Fruit fly (Drosophila melanogaster): Measurements from ENCODE around the gene ss.

ss gene

DNA sequence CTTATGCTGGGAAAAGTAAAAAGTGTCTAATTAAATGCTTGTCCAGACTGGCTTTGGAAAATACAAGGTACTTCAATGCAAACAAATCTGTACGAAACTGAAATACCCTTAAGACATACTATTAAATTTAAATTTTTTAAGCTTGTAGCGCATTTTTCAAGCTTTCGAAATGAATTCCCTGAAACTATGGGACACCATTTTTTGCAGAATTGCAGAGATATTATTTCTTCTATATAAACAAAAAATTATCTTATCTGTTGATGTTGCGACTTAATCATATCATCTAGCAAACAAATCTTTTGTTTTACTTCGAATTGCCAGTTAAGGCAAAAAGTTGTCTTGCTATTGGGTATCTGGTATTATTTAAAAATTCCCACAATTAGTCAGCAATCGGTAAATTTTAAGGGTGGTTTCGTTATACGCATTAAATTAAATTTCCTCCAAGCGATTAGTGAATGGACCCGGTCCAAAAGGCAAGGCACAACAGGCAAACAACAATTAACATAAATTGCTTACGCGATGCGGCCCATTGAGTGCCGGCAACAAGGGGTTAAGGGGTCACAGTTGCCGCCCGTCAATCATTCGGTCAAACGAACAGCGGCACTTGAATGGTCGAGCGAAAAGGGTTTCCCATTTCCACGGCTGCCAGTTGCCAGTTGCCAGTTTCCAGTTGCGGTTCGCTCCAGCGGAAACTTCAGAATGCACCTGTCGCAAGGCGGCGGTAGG lies 67.0 kb downstream of the ss start:
- no peak for TF ChIP-seq bab1 (GFP tag; optimal IDR thresholded peaks at IDR 0.05)
- no peak for TF ChIP-seq CG7101 (tag; optimal IDR thresholded peaks at IDR 0.05)
- TF ChIP-seq toe (GFP tag; optimal IDR thresholded peaks at IDR 0.05): no peak
- TF ChIP-seq kay (GFP tag; ENCODE audit: borderline replicate concordance): peak; percentile 86
- no peak for TF ChIP-seq Mnt (GFP tag; optimal IDR thresholded peaks at IDR 0.05)
- peak; percentile 28 for TF ChIP-seq tj (GFP tag; optimal IDR thresholded peaks at IDR 0.05)
- no peak for TF ChIP-seq CG11617 (GFP tag; optimal IDR thresholded peaks at IDR 0.05)
- TF ChIP-seq CG1620 (GFP tag; optimal IDR thresholded peaks at IDR 0.05): no peak
- TF ChIP-seq CG12768 (GFP tag; optimal IDR thresholded peaks at IDR 0.05): peak; percentile 24
- TF ChIP-seq CG5204 (GFP tag; optimal IDR thresholded peaks at IDR 0.05): no peak
- no peak for TF ChIP-seq ovo (GFP tag; optimal IDR thresholded peaks at IDR 0.05)
- TF ChIP-seq CG33017 (tag; optimal IDR thresholded peaks at IDR 0.05): peak; percentile 10
- TF ChIP-seq cic (GFP tag; optimal IDR thresholded peaks at IDR 0.05): no peak

DNA sequence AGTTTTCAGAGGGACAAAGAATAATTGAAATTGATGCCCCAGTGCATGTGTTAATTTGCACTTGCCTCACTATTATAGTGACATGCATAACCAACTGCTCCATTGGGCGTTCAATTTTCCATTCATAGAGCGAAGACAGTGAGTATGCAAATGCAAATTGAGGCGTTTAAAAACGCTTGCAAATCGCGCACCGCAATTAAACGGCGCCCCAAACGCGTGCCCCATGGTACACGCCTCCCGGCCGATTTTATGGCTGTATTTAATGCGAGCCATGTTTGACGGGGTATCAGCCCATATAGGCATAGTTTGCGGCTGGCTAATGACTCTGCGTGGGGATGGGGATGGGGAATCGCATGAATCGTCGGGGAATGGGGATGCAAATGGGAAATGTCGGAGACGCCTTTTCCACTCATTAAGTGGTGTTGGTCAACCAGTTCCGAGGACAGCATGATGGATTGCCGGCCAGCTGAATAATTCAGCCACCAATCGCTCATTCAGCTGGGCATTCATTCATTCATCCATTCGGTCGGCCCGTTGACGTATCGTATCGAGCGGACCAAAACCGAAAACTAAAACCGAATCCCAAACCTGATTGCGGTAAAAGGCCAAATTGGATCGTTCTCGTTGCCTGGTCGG lies 67.9 kb downstream of the ss start:
- no peak for TF ChIP-seq kay (GFP tag; ENCODE audit: borderline replicate concordance)
- TF ChIP-seq CG5204 (GFP tag; optimal IDR thresholded peaks at IDR 0.05): no peak
- no peak for TF ChIP-seq pad (GFP tag; optimal IDR thresholded peaks at IDR 0.05)
- TF ChIP-seq bab1 (GFP tag; optimal IDR thresholded peaks at IDR 0.05): no peak
- no peak for TF ChIP-seq cnc (optimal IDR thresholded peaks at IDR 0.05)
- no peak for TF ChIP-seq Mnt (GFP tag; optimal IDR thresholded peaks at IDR 0.05)

DNA sequence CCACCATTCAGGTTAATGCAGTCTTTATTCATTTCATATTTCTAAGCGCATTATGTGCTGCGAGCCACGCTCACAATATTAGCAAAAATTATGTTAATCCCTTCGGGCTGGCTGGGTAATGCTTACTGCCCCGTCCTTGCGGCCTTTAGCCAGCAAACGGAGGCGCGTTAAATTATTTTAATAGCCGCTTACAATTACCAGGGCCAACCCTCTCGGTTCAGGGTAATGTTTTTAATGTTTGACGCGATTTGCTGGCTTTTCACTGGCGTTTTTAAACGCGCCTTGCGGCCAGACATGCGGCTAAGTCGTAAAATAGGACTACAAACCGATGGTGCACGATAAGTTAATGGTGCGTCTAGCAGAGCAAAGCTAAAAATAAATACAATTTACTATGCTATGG lies 68.7 kb downstream of the ss start:
- TF ChIP-seq CG11617 (GFP tag; optimal IDR thresholded peaks at IDR 0.05) (no peak), ovo (GFP tag; optimal IDR thresholded peaks at IDR 0.05) (no peak), CG12768 (GFP tag; optimal IDR thresholded peaks at IDR 0.05) (no peak), cnc (optimal IDR thresholded peaks at IDR 0.05) (no peak), Clk (GFP tag; optimal IDR thresholded peaks at IDR 0.05) (no peak), CG5204 (GFP tag; optimal IDR thresholded peaks at IDR 0.05) (no peak), Mnt (GFP tag; optimal IDR thresholded peaks at IDR 0.05) (no peak), CG7101 (tag; optimal IDR thresholded peaks at IDR 0.05) (no peak), Hr96 (GFP tag; optimal IDR thresholded peaks at IDR 0.05) (no peak)

DNA sequence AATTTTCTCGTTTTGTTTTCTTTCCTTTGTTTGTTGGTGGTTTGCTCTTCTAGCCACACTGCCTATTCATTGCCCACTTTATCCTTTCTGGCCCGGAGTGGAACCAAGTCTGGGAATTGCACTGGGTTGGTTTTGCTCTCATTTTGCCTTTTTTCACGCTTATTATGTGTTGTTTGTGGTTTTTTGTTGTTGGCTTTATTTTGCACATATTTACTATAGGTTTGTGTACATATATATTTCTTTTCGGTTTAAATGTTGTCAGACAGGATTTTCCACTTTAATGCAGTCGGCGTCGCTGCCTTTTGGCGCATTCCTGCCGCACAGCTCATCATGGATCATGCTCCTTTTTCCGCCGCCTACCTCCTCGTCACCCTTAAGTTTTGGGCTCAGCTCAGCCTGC lies 69.2 kb downstream of the ss start:
- no peak for TF ChIP-seq CG7101 (tag; optimal IDR thresholded peaks at IDR 0.05)
- TF ChIP-seq toe (GFP tag; optimal IDR thresholded peaks at IDR 0.05): no peak

DNA sequence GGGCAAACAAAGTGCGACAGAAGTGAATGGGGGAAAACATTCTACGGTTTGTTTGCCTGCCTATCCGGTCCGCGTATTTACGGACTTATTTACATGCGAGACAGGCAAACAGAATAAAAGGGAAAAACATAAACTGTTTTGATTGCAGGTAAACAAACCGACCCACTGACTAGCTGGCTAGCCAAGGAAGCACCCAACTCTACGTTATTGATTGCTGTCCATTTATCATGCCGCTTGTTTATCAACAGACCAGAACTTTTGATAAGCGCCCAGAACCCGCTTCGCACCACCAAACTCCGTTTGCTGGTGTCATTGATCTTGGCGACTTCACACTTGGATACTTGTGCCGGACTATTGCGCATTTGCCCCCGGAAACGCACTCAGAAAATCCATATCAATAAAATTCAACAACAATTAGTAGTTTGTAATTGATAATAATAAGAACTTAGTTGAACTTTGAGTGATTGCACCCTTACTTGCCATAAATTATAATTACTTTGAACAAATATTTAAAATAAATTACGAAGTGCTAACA lies 71.6 kb downstream of the ss start:
- TF ChIP-seq Clk (GFP tag; optimal IDR thresholded peaks at IDR 0.05): no peak
- TF ChIP-seq tj (GFP tag; optimal IDR thresholded peaks at IDR 0.05): no peak
- TF ChIP-seq kay (GFP tag; ENCODE audit: borderline replicate concordance): peak; percentile 89
- peak; percentile 12 for TF ChIP-seq Crg-1 (GFP tag; optimal IDR thresholded peaks at IDR 0.05)
- TF ChIP-seq toe (GFP tag; optimal IDR thresholded peaks at IDR 0.05): peak; percentile 7
- no peak for TF ChIP-seq Mnt (GFP tag; optimal IDR thresholded peaks at IDR 0.05)
- peak; percentile 26 for TF ChIP-seq CG7045 (GFP tag; optimal IDR thresholded peaks at IDR 0.05)
- TF ChIP-seq CG7101 (tag; optimal IDR thresholded peaks at IDR 0.05): no peak
- TF ChIP-seq CG11617 (GFP tag; optimal IDR thresholded peaks at IDR 0.05): no peak
- TF ChIP-seq cic (GFP tag; optimal IDR thresholded peaks at IDR 0.05): peak; percentile 48
- TF ChIP-seq ovo (GFP tag; optimal IDR thresholded peaks at IDR 0.05): peak; percentile 55

DNA sequence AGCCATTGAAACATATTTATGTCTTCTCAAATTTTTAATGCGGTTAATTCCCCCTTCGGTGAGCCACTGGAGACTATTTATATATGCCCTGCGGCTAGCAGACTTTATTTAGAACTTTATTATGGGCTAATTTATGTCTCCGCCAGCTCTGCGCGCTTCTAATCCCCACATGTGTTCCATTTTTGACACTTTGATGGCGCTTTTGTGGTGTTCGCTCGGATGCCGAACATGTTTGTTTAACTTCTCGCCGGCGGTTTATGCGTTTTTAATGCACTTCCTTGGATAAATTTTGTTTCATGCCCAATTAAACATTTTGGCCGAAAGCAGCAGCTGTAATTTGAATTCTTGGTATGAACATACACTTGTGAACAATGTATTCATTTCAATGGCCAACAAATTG lies 73.7 kb downstream of the ss start:
- TF ChIP-seq CG11617 (GFP tag; optimal IDR thresholded peaks at IDR 0.05): no peak
- no peak for TF ChIP-seq pad (GFP tag; optimal IDR thresholded peaks at IDR 0.05)
- no peak for TF ChIP-seq kay (GFP tag; ENCODE audit: borderline replicate concordance)
- TF ChIP-seq Hr96 (GFP tag; optimal IDR thresholded peaks at IDR 0.05): no peak
- no peak for TF ChIP-seq bab1 (GFP tag; optimal IDR thresholded peaks at IDR 0.05)
- no peak for TF ChIP-seq Crg-1 (GFP tag; optimal IDR thresholded peaks at IDR 0.05)
- no peak for TF ChIP-seq cic (GFP tag; optimal IDR thresholded peaks at IDR 0.05)
- TF ChIP-seq Clk (GFP tag; optimal IDR thresholded peaks at IDR 0.05): no peak
- TF ChIP-seq CG12768 (GFP tag; optimal IDR thresholded peaks at IDR 0.05): no peak
- no peak for TF ChIP-seq CG7101 (tag; optimal IDR thresholded peaks at IDR 0.05)
- no peak for TF ChIP-seq CG1620 (GFP tag; optimal IDR thresholded peaks at IDR 0.05)
- TF ChIP-seq Mnt (GFP tag; optimal IDR thresholded peaks at IDR 0.05): no peak

DNA sequence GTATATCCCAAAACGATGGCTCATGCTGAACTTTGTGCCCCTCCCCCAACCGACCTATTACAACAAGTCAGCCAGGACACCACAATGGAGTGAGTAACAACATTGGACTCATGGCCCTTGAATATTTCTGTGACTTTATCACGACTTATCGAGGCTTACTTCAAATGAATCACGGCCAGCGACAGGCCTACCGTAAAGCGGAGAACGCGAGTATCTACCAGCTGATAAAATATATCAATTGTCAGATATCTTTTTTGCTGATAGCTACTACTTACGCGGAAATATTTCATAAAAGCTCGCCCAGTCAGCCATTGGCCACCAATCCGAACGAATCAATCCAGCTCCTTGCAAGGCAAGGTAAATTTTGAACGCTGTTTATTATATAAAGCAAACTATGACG lies 75.9 kb downstream of the ss start, which contains the start of gene CG17930:
Gene CG17930 (plus strand): TSS at position 301 of the 400 bp plus-strand sequence.
- TF ChIP-seq toe (GFP tag; optimal IDR thresholded peaks at IDR 0.05): no peak
- TF ChIP-seq pad (GFP tag; optimal IDR thresholded peaks at IDR 0.05): no peak
- TF ChIP-seq tj (GFP tag; optimal IDR thresholded peaks at IDR 0.05): no peak
- TF ChIP-seq Clk (GFP tag; optimal IDR thresholded peaks at IDR 0.05): no peak
- no peak for TF ChIP-seq cic (GFP tag; optimal IDR thresholded peaks at IDR 0.05)
- TF ChIP-seq cnc (optimal IDR thresholded peaks at IDR 0.05): no peak
- TF ChIP-seq CG5204 (GFP tag; optimal IDR thresholded peaks at IDR 0.05): no peak
- no peak for TF ChIP-seq CG11617 (GFP tag; optimal IDR thresholded peaks at IDR 0.05)
- TF ChIP-seq CG14711 (tag; optimal IDR thresholded peaks at IDR 0.05): no peak
- TF ChIP-seq bab1 (GFP tag; optimal IDR thresholded peaks at IDR 0.05): no peak
- no peak for TF ChIP-seq CG7045 (GFP tag; optimal IDR thresholded peaks at IDR 0.05)

Measured in whole organism, adult.